Worm (Caenorhabditis elegans): ENCODE data around the gene K11D12.6.

ce11 chrV:5069440-5069839 is 34.5 kb upstream of the K11D12.6 start, which contains the start of gene Y58A7A.1:
- TF ChIP-seq nhr-90 (tag; optimal IDR thresholded peaks at IDR 0.05): no peak
- TF ChIP-seq hlh-12 (tag; optimal IDR thresholded peaks at IDR 0.05): no peak
- TF ChIP-seq madf-8 (GFP tag; conservative IDR thresholded peaks at IDR 0.05): no peak
- no peak for TF ChIP-seq rpc-1 (optimal IDR thresholded peaks at IDR 0.05)
- no peak for TF ChIP-seq rpc-1 (tag; optimal IDR thresholded peaks at IDR 0.05)
- no peak for TF ChIP-seq nhr-120 (GFP tag; IDR thresholded peaks at IDR 0.05)
- no peak for TF ChIP-seq F23B12.7 (tag; optimal IDR thresholded peaks at IDR 0.05; ENCODE audit: insufficient read depth)
